Fruit fly (Drosophila melanogaster): ENCODE measurements around the gene CG31688.
A peak's percentile ranks its signal among the peaks of the same experiment; 100 is the strongest.

The CG31688 gene

DNA sequence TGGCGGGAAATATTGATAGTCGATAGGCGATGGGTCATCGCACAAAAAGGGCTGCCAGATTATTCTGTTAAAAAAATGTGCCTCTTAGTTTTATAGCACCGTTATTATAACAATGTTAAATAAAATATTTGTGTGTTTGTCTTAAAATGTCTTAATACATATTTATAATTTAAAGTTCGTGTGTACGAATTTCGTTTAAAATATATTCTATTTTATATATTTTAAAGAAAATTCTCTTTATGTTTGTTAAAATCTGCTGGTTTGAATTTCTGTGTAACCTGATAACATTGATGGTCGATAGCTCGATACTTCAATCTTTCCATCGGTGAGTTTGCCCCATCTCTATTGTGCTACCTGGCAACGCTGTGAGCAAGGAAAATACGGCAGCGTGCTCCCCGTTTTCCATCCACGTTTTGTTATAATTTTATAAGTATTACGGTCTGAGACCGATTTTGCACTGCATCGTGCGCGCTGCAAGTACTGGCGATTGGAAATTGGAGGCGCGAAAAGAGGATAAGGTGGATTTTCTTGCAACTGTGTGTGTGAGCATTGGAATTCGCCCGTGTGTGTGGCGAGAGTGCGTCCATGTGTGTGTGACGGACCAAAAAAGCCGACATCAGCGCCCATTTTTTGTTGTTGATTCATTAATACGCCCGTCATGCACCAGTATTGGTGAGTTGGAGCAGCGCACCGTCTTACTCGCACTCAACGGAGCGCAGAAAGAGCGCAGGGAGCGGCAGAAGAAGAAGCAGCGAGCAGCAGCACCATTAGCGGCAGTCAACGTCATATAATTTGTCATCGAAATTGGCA, 9.0 kb upstream of the CG31688 start, which contains the start of the genes CG10949 and Arpc2 (continued):
- TF ChIP-seq phol (tag; optimal IDR thresholded peaks at IDR 0.05) (peak; percentile 70), Ssrp (tag; optimal IDR thresholded peaks at IDR 0.05) (peak; percentile 31), CG2875 (GFP tag; optimal IDR thresholded peaks at IDR 0.05) (no peak), CG30020 (tag; optimal IDR thresholded peaks at IDR 0.05) (peak; percentile 55), Tbp (GFP tag; optimal IDR thresholded peaks at IDR 0.05) (no peak), Ada2b (GFP tag; IDR thresholded peaks at IDR 0.05) (no peak), HHEX (GFP tag; optimal IDR thresholded peaks at IDR 0.05) (no peak), CG9609 (GFP tag; optimal IDR thresholded peaks at IDR 0.05) (no peak), pros (GFP tag; optimal IDR thresholded peaks at IDR 0.05) (peak; percentile 58), dmrt11E (tag; optimal IDR thresholded peaks at IDR 0.05) (peak; percentile 58), CG14710 (tag; optimal IDR thresholded peaks at IDR 0.05) (peak; percentile 86), CG7556 (GFP tag; optimal IDR thresholded peaks at IDR 0.05) (peak; percentile 49), CG10366 (GFP tag; IDR thresholded peaks at IDR 0.05) (peak; percentile 32; the same call in 1 of the 2 replicates), CG3407 (GFP tag; optimal IDR thresholded peaks at IDR 0.05) (no peak), CG14441 (GFP tag; IDR thresholded peaks at IDR 0.05) (peak; percentile 47; the same call in 1 of the 2 replicates), Stat92E (GFP tag; optimal IDR thresholded peaks at IDR 0.05) (no peak), CG2889 (GFP tag; IDR thresholded peaks at IDR 0.05) (0 out of 3 replicates have a peak, but pooled peaks have one; percentile 17), Dfd (GFP tag; optimal IDR thresholded peaks at IDR 0.05) (no peak), oc (tag; optimal IDR thresholded peaks at IDR 0.05) (no peak), CG13287 (GFP tag; IDR thresholded peaks at IDR 0.05; ENCODE audit: partially characterized antibody) (peak; percentile 61), CG6683 (GFP tag; optimal IDR thresholded peaks at IDR 0.05) (no peak), al (GFP tag; IDR thresholded peaks at IDR 0.05) (peak; percentile 63), wek (GFP tag; optimal IDR thresholded peaks at IDR 0.05) (no peak), danr (GFP tag; IDR thresholded peaks at IDR 0.05) (no peak), CG17385 (GFP tag; optimal IDR thresholded peaks at IDR 0.05) (peak; percentile 95), CG13296 (GFP tag; optimal IDR thresholded peaks at IDR 0.05) (peak; percentile 48), CG32772 (GFP tag; IDR thresholded peaks at IDR 0.05) (peak; percentile 33; the same call in 1 of the 2 replicates), Dad (GFP tag; optimal IDR thresholded peaks at IDR 0.05) (no peak), tx (GFP tag; optimal IDR thresholded peaks at IDR 0.05) (no peak), H2.0 (GFP tag; IDR thresholded peaks at IDR 0.05) (peak; percentile 38; the same call in 1 of the 2 replicates), hbn (GFP tag; IDR thresholded peaks at IDR 0.05; ENCODE audit: partially characterized antibody) (no peak; the same call in 1 of the 2 replicates), lab (GFP tag; optimal IDR thresholded peaks at IDR 0.05) (peak; percentile 29), pita (GFP tag; optimal IDR thresholded peaks at IDR 0.05) (no peak), abd-A (tag; optimal IDR thresholded peaks at IDR 0.05) (no peak), CG17568 (GFP tag; optimal IDR thresholded peaks at IDR 0.05) (no peak), kay (GFP tag; optimal IDR thresholded peaks at IDR 0.05) (no peak), amos (GFP tag; IDR thresholded peaks at IDR 0.05; ENCODE audit: partially characterized antibody) (peak; percentile 73), Trl (optimal IDR thresholded peaks at IDR 0.05) (peak; percentile 68 to 83), Trl (GFP tag; optimal IDR thresholded peaks at IDR 0.05) (no peak), repo (GFP tag; optimal IDR thresholded peaks at IDR 0.05) (no peak), gt (GFP tag; IDR thresholded peaks at IDR 0.05) (no peak), CoRest (tag; optimal IDR thresholded peaks at IDR 0.05) (peak; percentile 84), fd102C (GFP tag; optimal IDR thresholded peaks at IDR 0.05) (no peak), ci (GFP tag; IDR thresholded peaks at IDR 0.05) (no peak), ac (GFP tag; optimal IDR thresholded peaks at IDR 0.05) (no peak), schlank (tag; optimal IDR thresholded peaks at IDR 0.05) (no peak), D19A (tag; optimal IDR thresholded peaks at IDR 0.05) (peak; percentile 34), CG6854 (GFP tag; optimal IDR thresholded peaks at IDR 0.05) (no peak), CG8765 (GFP tag; IDR thresholded peaks at IDR 0.05) (no peak)
